Fruit fly (Drosophila melanogaster): ENCODE measurements around the gene CG32240.

The CG32240 gene

dm6 chr3L:4407743-4408142 is 26.3 kb upstream of the CG32240 start (continued):
- TF ChIP-seq CG8632 (GFP tag; optimal IDR thresholded peaks at IDR 0.05) (peak; percentile 35), Eip75B (GFP tag; optimal IDR thresholded peaks at IDR 0.05) (peak; percentile 47), ss (GFP tag; optimal IDR thresholded peaks at IDR 0.05) (no peak), CG3919 (GFP tag; optimal IDR thresholded peaks at IDR 0.05) (peak; percentile 62), CG3032 (tag; optimal IDR thresholded peaks at IDR 0.05) (no peak), dac (GFP tag; optimal IDR thresholded peaks at IDR 0.05) (peak; percentile 24), CG1621 (tag; optimal IDR thresholded peaks at IDR 0.05) (no peak), esn (GFP tag; optimal IDR thresholded peaks at IDR 0.05) (peak; percentile 36), CG15336 (GFP tag; IDR thresholded peaks at IDR 0.05) (peak; percentile 78), Sox14 (GFP tag; optimal IDR thresholded peaks at IDR 0.05) (peak; percentile 22), CG8119 (GFP tag; IDR thresholded peaks at IDR 0.05) (peak; percentile 68), CG34406 (GFP tag; optimal IDR thresholded peaks at IDR 0.05) (peak; percentile 13), CG4318 (GFP tag; optimal IDR thresholded peaks at IDR 0.05) (peak; percentile 39), CG16779 (tag; optimal IDR thresholded peaks at IDR 0.05) (no peak), fd59A (GFP tag; optimal IDR thresholded peaks at IDR 0.05) (peak; percentile 22), CG9139 (GFP tag; optimal IDR thresholded peaks at IDR 0.05) (no peak), CG10669 (GFP tag; optimal IDR thresholded peaks at IDR 0.05) (peak; percentile 25), CG6276 (GFP tag; optimal IDR thresholded peaks at IDR 0.05) (peak; percentile 42), Eip93F (GFP tag; optimal IDR thresholded peaks at IDR 0.05) (no peak)

DNA sequence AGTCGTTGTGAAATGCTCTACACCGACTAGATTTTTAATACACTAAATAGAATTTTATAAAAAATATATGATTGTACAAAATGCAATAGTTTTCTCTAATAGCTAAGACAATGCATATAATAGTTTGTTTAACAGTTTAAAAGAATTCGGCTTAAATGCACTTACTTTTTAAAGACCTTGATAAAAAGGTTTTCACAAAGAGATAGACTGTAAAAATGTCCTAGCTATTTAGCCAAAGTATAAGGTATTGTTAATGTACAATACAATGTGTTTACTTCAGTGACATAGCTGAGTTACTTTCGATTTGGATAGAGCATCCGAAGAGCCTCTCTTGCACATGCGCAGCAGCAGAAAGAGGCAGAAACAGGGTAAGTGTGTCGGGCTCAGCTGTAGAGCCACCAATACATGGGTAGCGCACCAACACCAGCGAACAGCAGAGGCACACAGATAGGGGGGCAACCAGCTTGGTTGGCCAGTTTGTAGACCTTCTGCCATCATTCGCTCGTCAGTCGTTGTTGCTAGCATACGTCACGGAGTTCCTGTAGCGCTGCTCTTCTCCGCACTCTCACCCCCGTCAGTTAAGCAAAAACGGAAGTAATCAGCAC is 25.3 kb upstream of the CG32240 start, which contains the start of gene TP53INP:
TP53INP (plus strand) TSS at position 291 of the 605 bp plus-strand sequence.
- TF ChIP-seq CG34406 (GFP tag; optimal IDR thresholded peaks at IDR 0.05) = peak; percentile 91
- TF ChIP-seq dsx (GFP tag; optimal IDR thresholded peaks at IDR 0.05; ENCODE audit: poor library complexity, severe bottlenecking) = peak; percentile 92
- peak; percentile 72 for TF ChIP-seq CG8319 (GFP tag; optimal IDR thresholded peaks at IDR 0.05)
- TF ChIP-seq cyc (GFP tag; optimal IDR thresholded peaks at IDR 0.05) = peak; percentile 85
- peak; percentile 89 for TF ChIP-seq CG11762 (GFP tag; optimal IDR thresholded peaks at IDR 0.05; ENCODE audit: insufficient read depth)
- peak; percentile 72 for TF ChIP-seq fkh (GFP tag; optimal IDR thresholded peaks at IDR 0.05)
- TF ChIP-seq CG8119 (GFP tag; IDR thresholded peaks at IDR 0.05) = peak; percentile 91
- peak; percentile 93 for TF ChIP-seq Eip75B (GFP tag; optimal IDR thresholded peaks at IDR 0.05)
- peak; percentile 82 for TF ChIP-seq Smox (GFP tag; optimal IDR thresholded peaks at IDR 0.05)
- peak; percentile 63 for TF ChIP-seq fd85E (GFP tag; optimal IDR thresholded peaks at IDR 0.05)
- TF ChIP-seq Hr39 (GFP tag; optimal IDR thresholded peaks at IDR 0.05) = peak; percentile 76
- peak; percentile 72 for TF ChIP-seq dac (GFP tag; optimal IDR thresholded peaks at IDR 0.05)
- peak; percentile 58 for TF ChIP-seq eg (GFP tag; IDR thresholded peaks at IDR 0.05)
- peak; percentile 82 for TF ChIP-seq CG11902 (GFP tag; optimal IDR thresholded peaks at IDR 0.05)
- TF ChIP-seq salr (GFP tag; optimal IDR thresholded peaks at IDR 0.05) = peak; percentile 80 to 93
- peak; percentile 84 for TF ChIP-seq Met (GFP tag; optimal IDR thresholded peaks at IDR 0.05)
- TF ChIP-seq Ets96B (tag; optimal IDR thresholded peaks at IDR 0.05) = peak; percentile 89
- peak; percentile 57 for TF ChIP-seq Eip93F (GFP tag; optimal IDR thresholded peaks at IDR 0.05)
- peak; percentile 61 for TF ChIP-seq CG11294 (GFP tag; IDR thresholded peaks at IDR 0.05)
- peak; percentile 89 for TF ChIP-seq lz (GFP tag; optimal IDR thresholded peaks at IDR 0.05)
- peak; percentile 93 for TF ChIP-seq esn (GFP tag; optimal IDR thresholded peaks at IDR 0.05)
- peak; percentile 90 for TF ChIP-seq CG6808 (GFP tag; optimal IDR thresholded peaks at IDR 0.05)
- peak; percentile 91 for TF ChIP-seq CG6792 (GFP tag; optimal IDR thresholded peaks at IDR 0.05)
- peak; percentile 90 for TF ChIP-seq CG3919 (GFP tag; optimal IDR thresholded peaks at IDR 0.05)
- peak; percentile 89 for TF ChIP-seq CG3032 (tag; optimal IDR thresholded peaks at IDR 0.05)
- TF ChIP-seq vri (GFP tag; optimal IDR thresholded peaks at IDR 0.05) = peak; percentile 63
- peak; percentile 52 for TF ChIP-seq Gug (GFP tag; IDR thresholded peaks at IDR 0.05)
- peak; percentile 88 for TF ChIP-seq pdm3 (GFP tag; optimal IDR thresholded peaks at IDR 0.05)
- peak; percentile 86 for TF ChIP-seq Lpt (GFP tag; optimal IDR thresholded peaks at IDR 0.05)
- peak; percentile 89 for TF ChIP-seq CG16779 (tag; optimal IDR thresholded peaks at IDR 0.05)
- TF ChIP-seq CG6163 (GFP tag; IDR thresholded peaks at IDR 0.05) = peak; percentile 70; the same call in 2 of the 3 replicates
- peak; percentile 91 for TF ChIP-seq svp (GFP tag)
- peak; percentile 64 for TF ChIP-seq CG7368 (GFP tag; optimal IDR thresholded peaks at IDR 0.05)
- TF ChIP-seq CG32006 (GFP tag; optimal IDR thresholded peaks at IDR 0.05) = peak; percentile 96
- TF ChIP-seq CG6276 (GFP tag; optimal IDR thresholded peaks at IDR 0.05) = peak; percentile 90
- TF ChIP-seq CG1621 (tag; optimal IDR thresholded peaks at IDR 0.05) = peak; percentile 82
- TF ChIP-seq CG31627 (GFP tag; optimal IDR thresholded peaks at IDR 0.05) = peak; percentile 75
- TF ChIP-seq net (GFP tag; optimal IDR thresholded peaks at IDR 0.05) = peak; percentile 91
- TF ChIP-seq CG10669 (GFP tag; optimal IDR thresholded peaks at IDR 0.05) = peak; percentile 90
- TF ChIP-seq OdsH (GFP tag; optimal IDR thresholded peaks at IDR 0.05) = peak; percentile 91
- TF ChIP-seq CG9139 (GFP tag; optimal IDR thresholded peaks at IDR 0.05) = peak; percentile 72
